Worm (Caenorhabditis elegans) whole organism, L2 larva: ENCODE data around the gene Y45F3A.5.

Experiments
- F13H6.1 ChIP-seq: sonication (generic microtip); optimal IDR thresholded peaks from 2 replicates; lab custom pipeline; 2016; ENCODE audit warnings: missing genetic modification characterization, missing compliant biosample characterization
- aly-2 ChIP-seq: fragments of 150-350 bp; optimal IDR thresholded peaks from 2 replicates; lab custom pipeline; 2014; ENCODE audit warnings: missing biosample characterization, missing genetic modification characterization
- ceh-82 ChIP-seq: fragments of 150-350 bp; optimal IDR thresholded peaks from 2 replicates; lab custom pipeline; 2014; ENCODE audit warnings: missing biosample characterization, missing genetic modification characterization
- egl-27 ChIP-seq: sonication (generic microtip); optimal IDR thresholded peaks from 3 replicates; lab custom pipeline; 2017; ENCODE audit warnings: missing biosample characterization, missing genetic modification reagents, missing genetic modification characterization
- lin-11 ChIP-seq: fragments of 150-350 bp; sonication (generic microtip); optimal IDR thresholded peaks from 2 replicates; lab custom pipeline; 2014; ENCODE audit warnings: missing biosample characterization, missing genetic modification characterization, inconsistent platforms, mixed read lengths
- lin-39 ChIP-seq: fragments of 150-350 bp; optimal IDR thresholded peaks from 2 replicates; lab custom pipeline; 2014; ENCODE audit warnings: missing biosample characterization, missing genetic modification reagents, missing genetic modification characterization
- nhr-12 ChIP-seq: fragments of 150-350 bp; optimal IDR thresholded peaks from 2 replicates; lab custom pipeline; 2014; ENCODE audit warnings: missing biosample characterization, missing genetic modification characterization
- unc-55 ChIP-seq: fragments of 150-350 bp; sonication (generic microtip); optimal IDR thresholded peaks from 3 replicates; lab custom pipeline; 2014; ENCODE audit warnings: missing biosample characterization, missing genetic modification reagents, missing genetic modification characterization
- ztf-1 ChIP-seq: fragments of 200-800 bp; sonication (Bioruptor generic); conservative IDR thresholded peaks from 2 replicates; pipeline ENCODE4 v1.3.6; 2022; ENCODE audit warnings: missing genetic modification characterization, missing compliant biosample characterization
- ztf-4 ChIP-seq: fragments of 150-350 bp; optimal IDR thresholded peaks from 2 replicates; lab custom pipeline; 2014; ENCODE audit warnings: missing biosample characterization, missing genetic modification characterization

ce11 chrIII:10600138-10600626, 14.0 kb upstream of the Y45F3A.5 start, which contains the start of gene epg-6:
- TF ChIP-seq F13H6.1 (tag; lab: Kevin White, UChicago) (no peak), ztf-4 (no peak), unc-55 (GFP tag; lab: Kevin White, UChicago) (no peak), ceh-82 (tag; lab: Kevin White, UChicago) (no peak), nhr-12 (no peak), lin-39 (tag; lab: Kevin White, UChicago) (no peak), aly-2 (tag; lab: Kevin White, UChicago) (no peak), egl-27 (tag; lab: Kevin White, UChicago) (no peak), ztf-1 (GFP tag; lab: Robert Waterston, UW) (no peak), lin-11 (no peak)
